Fruit fly (Drosophila melanogaster) whole organism, embryonic: ENCODE results near the gene CG18577.

Experiments
- CG10147 ChIP-seq: fragments of 200-800 bp; sonication (Bioruptor generic); optimal IDR thresholded peaks from 2 replicates; lab custom pipeline; 2019; ENCODE audit warnings: missing biosample characterization, mild to moderate bottlenecking, missing genetic modification characterization, moderate library complexity
- CG10543 ChIP-seq: fragments of 200-800 bp; sonication (Bioruptor generic); optimal IDR thresholded peaks from 3 replicates; lab custom pipeline; 2017; ENCODE audit warnings: missing biosample characterization, mild to moderate bottlenecking, missing genetic modification characterization, moderate library complexity
- CG10565 ChIP-seq: fragments of 200-800 bp; sonication (Bioruptor generic); optimal IDR thresholded peaks from 3 replicates; lab custom pipeline; 2016; ENCODE audit warnings: missing biosample characterization, mild to moderate bottlenecking, missing genetic modification characterization
- CG10654 ChIP-seq: fragments of 200-800 bp; sonication (Bioruptor generic); optimal IDR thresholded peaks from 2 replicates; lab custom pipeline; 2016; ENCODE audit warnings: missing biosample characterization, missing genetic modification characterization
- CG11247 ChIP-seq: fragments of 200-800 bp; sonication (Bioruptor generic); IDR thresholded peaks from 2 replicates; pipeline ENCODE4 v1.3.6; 2022; ENCODE audit warnings: missing biosample characterization, missing genetic modification characterization
- CG11560 ChIP-seq: fragments of 200-800 bp; sonication (Bioruptor generic); IDR thresholded peaks from 3 replicates; pipeline ENCODE4 v1.3.6; 2022; ENCODE audit warnings: missing biosample characterization, missing genetic modification characterization
- CG12071 ChIP-seq: fragments of 200-800 bp; sonication (Bioruptor generic); optimal IDR thresholded peaks from 3 replicates; lab custom pipeline; 2018; ENCODE audit warnings: missing biosample characterization, mild to moderate bottlenecking, missing genetic modification characterization
- CG12744 ChIP-seq: fragments of 200-800 bp; sonication (Bioruptor generic); optimal IDR thresholded peaks from 2 replicates; lab custom pipeline; 2016; ENCODE audit warnings: missing biosample characterization, missing genetic modification characterization
- CG1529 ChIP-seq: fragments of 200-800 bp; sonication (Bioruptor generic); optimal IDR thresholded peaks from 3 replicates; lab custom pipeline; 2018; ENCODE audit warnings: missing biosample characterization, missing genetic modification characterization
- CG18262 ChIP-seq: fragments of 200-800 bp; optimal IDR thresholded peaks from 3 replicates; lab custom pipeline; 2019; ENCODE audit warnings: missing biosample characterization, mild to moderate bottlenecking, missing genetic modification characterization, moderate library complexity
- CG1832 ChIP-seq: fragments of 200-800 bp; sonication (Bioruptor generic); optimal IDR thresholded peaks from 2 replicates; lab custom pipeline; 2017; ENCODE audit warnings: missing biosample characterization, mild to moderate bottlenecking, missing genetic modification characterization, inconsistent platforms
- CG18599 ChIP-seq: fragments of 200-800 bp; sonication (Bioruptor generic); optimal IDR thresholded peaks from 3 replicates; lab custom pipeline; 2017; ENCODE audit warnings: missing biosample characterization, missing genetic modification characterization, mild to moderate bottlenecking, moderate library complexity, missing genetic modification reagents
- CG2199 ChIP-seq: fragments of 200-800 bp; sonication (Bioruptor generic); IDR thresholded peaks from 3 replicates; pipeline ENCODE4 v1.3.6; 2022; ENCODE audit warnings: missing biosample characterization, missing genetic modification characterization
- CG31388 ChIP-seq: fragments of 200-800 bp; sonication (Bioruptor generic); optimal IDR thresholded peaks from 2 replicates; lab custom pipeline; 2016; ENCODE audit warnings: missing biosample characterization, missing genetic modification characterization
- CG3163 ChIP-seq: fragments of 200-800 bp; sonication (Bioruptor generic); optimal IDR thresholded peaks from 3 replicates; lab custom pipeline; 2016; ENCODE audit warnings: missing biosample characterization, missing genetic modification characterization
- CG32772 ChIP-seq: fragments of 200-800 bp; sonication (Bioruptor generic); IDR thresholded peaks from 2 replicates; pipeline ENCODE4 v1.3.6; 2022; ENCODE audit warnings: missing biosample characterization, missing genetic modification characterization
- CG3995 ChIP-seq: fragments of 200-800 bp; sonication (Bioruptor generic); optimal IDR thresholded peaks from 3 replicates; lab custom pipeline; 2016; ENCODE audit warnings: missing biosample characterization, missing genetic modification characterization
- CG5953 ChIP-seq: fragments of 200-800 bp; sonication (Bioruptor generic); IDR thresholded peaks from 2 replicates; pipeline ENCODE4 v1.3.6; 2022; ENCODE audit warnings: missing biosample characterization, missing genetic modification characterization
- CG6689 ChIP-seq: fragments of 200-800 bp; sonication (Bioruptor generic); IDR thresholded peaks from 2 replicates; pipeline ENCODE4 v1.3.6; 2022; ENCODE audit warnings: missing biosample characterization, missing genetic modification characterization
- CG7928 ChIP-seq: fragments of 200-800 bp; sonication (Bioruptor generic); optimal IDR thresholded peaks from 2 replicates; lab custom pipeline; 2017; ENCODE audit warnings: missing biosample characterization, mild to moderate bottlenecking, missing genetic modification characterization
- CG9932 ChIP-seq: fragments of 200-800 bp; sonication (Bioruptor generic); IDR thresholded peaks from 2 replicates; pipeline ENCODE4 v1.3.6; 2022; ENCODE audit warnings: missing biosample characterization, missing genetic modification characterization
- Doc3 ChIP-seq: fragments of 200-800 bp; sonication (Bioruptor generic); IDR thresholded peaks from 3 replicates; pipeline ENCODE4 v1.3.6; 2022; ENCODE audit warnings: missing biosample characterization, missing genetic modification characterization; ENCODE audit not compliant: partially characterized antibody
- E2f1 ChIP-seq: fragments of 200-800 bp; sonication (Bioruptor generic); IDR thresholded peaks from 2 replicates; pipeline ENCODE4 v1.3.6; 2022; ENCODE audit warnings: missing biosample characterization, missing genetic modification characterization
- Elba2 ChIP-seq: fragments of 200-800 bp; sonication (Bioruptor generic); optimal IDR thresholded peaks from 3 replicates; lab custom pipeline; 2016; ENCODE audit warnings: missing biosample characterization, missing genetic modification characterization
- Ets97D ChIP-seq: fragments of 200-800 bp; sonication (Bioruptor generic); optimal IDR thresholded peaks from 3 replicates; lab custom pipeline; 2016; ENCODE audit warnings: missing biosample characterization, missing genetic modification characterization
- Hmr ChIP-seq: fragments of 200-800 bp; sonication (Bioruptor generic); optimal IDR thresholded peaks from 3 replicates; lab custom pipeline; 2017; ENCODE audit warnings: mild to moderate bottlenecking, missing biosample characterization, missing genetic modification reagents, missing genetic modification characterization
- Jarid2 ChIP-seq: fragments of 200-800 bp; sonication (Bioruptor generic); optimal IDR thresholded peaks from 3 replicates; lab custom pipeline; 2017; ENCODE audit warnings: mild to moderate bottlenecking, missing biosample characterization, missing genetic modification reagents, missing genetic modification characterization
- Lim3 ChIP-seq: fragments of 200-800 bp; sonication (Bioruptor generic); IDR thresholded peaks from 2 replicates; pipeline ENCODE4 v1.3.6; 2022; ENCODE audit warnings: missing biosample characterization, missing genetic modification characterization
- Mad ChIP-seq: fragments of 200-800 bp; sonication (Bioruptor generic); optimal IDR thresholded peaks from 2 replicates; lab custom pipeline; 2016; ENCODE audit warnings: missing biosample characterization, missing genetic modification characterization
- Med ChIP-seq: fragments of 200-800 bp; sonication (Bioruptor generic); peaks from one replicate; lab custom pipeline; 2016; ENCODE audit warnings: missing biosample characterization, missing genetic modification characterization, mild to moderate bottlenecking, inconsistent platforms, moderate library complexity
- Meics ChIP-seq: fragments of 200-800 bp; sonication (Bioruptor generic); optimal IDR thresholded peaks from 2 replicates; lab custom pipeline; 2017; ENCODE audit warnings: missing biosample characterization, mild to moderate bottlenecking, missing genetic modification characterization
- Mrtf ChIP-seq: fragments of 200-800 bp; sonication (Bioruptor generic); IDR thresholded peaks from 3 replicates; pipeline ENCODE4 v1.3.6; 2022; ENCODE audit warnings: missing biosample characterization, missing genetic modification characterization
- Poxn ChIP-seq: fragments of 200-800 bp; sonication (Bioruptor generic); IDR thresholded peaks from 2 replicates; pipeline ENCODE4 v1.3.6; 2022; ENCODE audit warnings: missing biosample characterization, missing genetic modification characterization
- Scr ChIP-seq: fragments of 200-800 bp; sonication (Bioruptor generic); IDR thresholded peaks from 2 replicates; pipeline ENCODE4 v1.3.6; 2022; ENCODE audit warnings: missing biosample characterization, missing genetic modification characterization; ENCODE audit not compliant: partially characterized antibody
- Side ChIP-seq: fragments of 200-800 bp; sonication (Bioruptor generic); optimal IDR thresholded peaks from 2 replicates; lab custom pipeline; 2016; ENCODE audit warnings: missing biosample characterization, missing genetic modification characterization
- Six4 ChIP-seq: fragments of 200-800 bp; sonication (Bioruptor generic); optimal IDR thresholded peaks from 2 replicates; lab custom pipeline; 2016; ENCODE audit warnings: missing biosample characterization, missing genetic modification characterization
- Spps ChIP-seq: fragments of 200-800 bp; sonication (Bioruptor generic); optimal IDR thresholded peaks from 2 replicates; lab custom pipeline; 2018; ENCODE audit warnings: missing biosample characterization, mild to moderate bottlenecking, missing genetic modification characterization
- Vsx1 ChIP-seq: fragments of 200-800 bp; sonication (Bioruptor generic); optimal IDR thresholded peaks from 2 replicates; lab custom pipeline; 2017; ENCODE audit warnings: missing biosample characterization, mild to moderate bottlenecking, missing genetic modification characterization, missing genetic modification reagents
- Xrp1 ChIP-seq: fragments of 200-800 bp; sonication (Bioruptor generic); IDR thresholded peaks from 2 replicates; pipeline ENCODE4 v1.3.6; 2022; ENCODE audit warnings: missing biosample characterization, missing genetic modification characterization
- abd-A ChIP-seq: fragments of 200-800 bp; sonication (Bioruptor generic); optimal IDR thresholded peaks from 3 replicates; lab custom pipeline; 2019; ENCODE audit warnings: missing biosample characterization, mild to moderate bottlenecking, missing genetic modification characterization, moderate library complexity
- br ChIP-seq: fragments of >200 bp; optimal IDR thresholded peaks from 2 replicates; lab custom pipeline; 2017
- corto ChIP-seq: fragments of 200-800 bp; sonication (Bioruptor generic); optimal IDR thresholded peaks from 2 replicates; lab custom pipeline; 2016; ENCODE audit warnings: missing biosample characterization, mild to moderate bottlenecking, missing genetic modification characterization, moderate library complexity
- dmrt11E ChIP-seq: fragments of 200-800 bp; sonication (Bioruptor generic); optimal IDR thresholded peaks from 3 replicates; lab custom pipeline; 2018; ENCODE audit warnings: missing biosample characterization, mild to moderate bottlenecking, missing genetic modification characterization, moderate library complexity
- emc ChIP-seq: fragments of 200-800 bp; sonication (Bioruptor generic); optimal IDR thresholded peaks from 2 replicates; lab custom pipeline; 2016; ENCODE audit warnings: missing biosample characterization, missing genetic modification characterization
- knrl ChIP-seq: fragments of 200-800 bp; sonication (Bioruptor generic); IDR thresholded peaks from 3 replicates; pipeline ENCODE4 v1.3.6; 2022; ENCODE audit warnings: missing biosample characterization, missing genetic modification characterization; ENCODE audit not compliant: partially characterized antibody
- pfk ChIP-seq: fragments of 200-800 bp; sonication (Bioruptor generic); optimal IDR thresholded peaks from 2 replicates; lab custom pipeline; 2018; ENCODE audit warnings: missing biosample characterization, mild to moderate bottlenecking, missing genetic modification characterization, moderate library complexity
- repo ChIP-seq: fragments of 200-800 bp; sonication (Bioruptor generic); optimal IDR thresholded peaks from 2 replicates; lab custom pipeline; 2016; ENCODE audit warnings: missing biosample characterization, missing genetic modification characterization
- sr ChIP-seq: fragments of 200-800 bp; sonication (Bioruptor generic); IDR thresholded peaks from 3 replicates; pipeline ENCODE4 v1.3.6; 2022; ENCODE audit warnings: missing biosample characterization, missing genetic modification characterization
- sug ChIP-seq: fragments of 200-800 bp; optimal IDR thresholded peaks from 2 replicates; lab custom pipeline; 2019; ENCODE audit warnings: missing biosample characterization, mild to moderate bottlenecking, missing genetic modification characterization, moderate library complexity
- tup ChIP-seq: fragments of 200-800 bp; sonication (Bioruptor generic); optimal IDR thresholded peaks from 2 replicates; lab custom pipeline; 2016; ENCODE audit warnings: missing biosample characterization, mild to moderate bottlenecking, missing genetic modification characterization, moderate library complexity
- vvl ChIP-seq: fragments of 200-800 bp; sonication (Bioruptor generic); IDR thresholded peaks from 2 replicates; pipeline ENCODE4 v1.3.6; 2022; ENCODE audit warnings: missing biosample characterization, missing genetic modification characterization
- zf30C ChIP-seq: fragments of 200-800 bp; sonication (Bioruptor generic); optimal IDR thresholded peaks from 3 replicates; lab custom pipeline; 2018; ENCODE audit warnings: missing biosample characterization, mild to moderate bottlenecking, missing genetic modification characterization

CG18577 gene

DNA sequence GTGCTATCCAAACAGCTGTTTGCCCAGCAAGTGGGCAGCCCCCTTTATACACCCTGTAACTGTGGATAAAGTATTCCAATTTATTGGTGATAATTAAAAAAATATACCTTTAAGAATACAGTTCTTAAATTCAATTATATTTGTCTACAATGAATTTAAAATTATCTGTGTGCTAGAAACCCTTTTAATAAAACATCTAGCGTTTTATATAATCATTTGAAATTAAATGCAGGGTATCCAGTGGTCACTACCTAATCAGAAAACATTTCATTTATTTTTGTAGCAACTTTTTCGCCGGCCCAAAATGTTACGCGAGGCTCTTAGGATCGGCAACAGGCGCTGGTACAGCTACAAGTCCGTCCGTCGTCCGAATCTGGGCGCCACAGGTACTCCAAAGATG, 30.6 kb downstream of the CG18577 start, which contains the start of gene CG17726 (continued):
- TF ChIP-seq Meics (GFP tag; lab: Kevin White, UChicago) (peak; percentile 96), emc (peak; percentile 54), E2f1 (GFP tag; lab: Robert Waterston, UW) (peak; percentile 98), CG31388 (peak; percentile 97), CG9932 (peak; percentile 96), repo (peak; percentile 76), CG3163 (GFP tag; lab: Kevin White, UChicago) (peak; percentile 63), CG12744 (GFP tag; lab: Kevin White, UChicago) (peak; percentile 92), CG3995 (GFP tag; lab: Kevin White, UChicago) (peak; percentile 74), Elba2 (GFP tag; lab: Kevin White, UChicago) (peak; percentile 88), Vsx1 (GFP tag; lab: Kevin White, UChicago) (no peak), CG11560 (tag; lab: Robert Waterston, UW) (peak; percentile 88), CG1529 (GFP tag; lab: Kevin White, UChicago) (peak; percentile 92), Scr (no peak), Med (GFP tag; lab: Kevin White, UChicago) (peak; percentile 97), CG18599 (no peak), Jarid2 (GFP tag; lab: Kevin White, UChicago) (no peak), CG7928 (GFP tag; lab: Kevin White, UChicago) (peak; percentile 65), Side (peak; percentile 86), CG18262 (peak; percentile 98), CG11247 (peak; percentile 96), Xrp1 (peak; percentile 99), Hmr (GFP tag; lab: Kevin White, UChicago) (no peak), CG1832 (GFP tag; lab: Kevin White, UChicago) (no peak), CG10147 (GFP tag; lab: Kevin White, UChicago) (peak; percentile 95), corto (GFP tag; lab: Kevin White, UChicago) (no peak), CG10654 (peak; percentile 93), sr (GFP tag; lab: Robert Waterston, UW) (peak; percentile 76; the same call in 1 of the 3 replicates), CG10565 (GFP tag; lab: Kevin White, UChicago) (peak; percentile 62), zf30C (GFP tag; lab: Kevin White, UChicago) (no peak), abd-A (tag; lab: Kevin White, UChicago) (no peak), Doc3 (GFP tag; lab: Robert Waterston, UW) (no peak), Six4 (GFP tag; lab: Kevin White, UChicago) (peak; percentile 96), br (lab: Kevin White, UChicago) (no peak), sug (tag; lab: Kevin White, UChicago) (peak; percentile 95), CG2199 (GFP tag; lab: Robert Waterston, UW) (peak; percentile 94), CG10543 (peak; percentile 85), CG5953 (GFP tag; lab: Robert Waterston, UW) (peak; percentile 97), Mrtf (peak; percentile 96), Spps (tag; lab: Kevin White, UChicago) (peak; percentile 96), Mad (GFP tag; lab: Kevin White, UChicago) (peak; percentile 89), Poxn (peak; percentile 90), Lim3 (GFP tag; lab: Robert Waterston, UW) (peak; percentile 92), pfk (GFP tag; lab: Kevin White, UChicago) (no peak), dmrt11E (tag; lab: Kevin White, UChicago) (peak; percentile 99), CG32772 (GFP tag; lab: Robert Waterston, UW) (peak; percentile 98), CG6689 (peak; percentile 99), Ets97D (peak; percentile 46), vvl (GFP tag; lab: Robert Waterston, UW) (peak; percentile 99), knrl (0 out of 3 replicates have a peak, but pooled peaks have one; percentile 30), tup (peak; percentile 89), CG12071 (GFP tag; lab: Kevin White, UChicago) (peak; percentile 90)
